Worm (Caenorhabditis elegans) whole organism, late embryonic: ENCODE measurements around the gene dnj-11.
"Not testable (repeated sequence)": the region's sequence is repeated elsewhere in the genome, so short reads cannot be mapped to it uniquely, and the experiment has no call there.

Source experiments
- F13H6.1 ChIP-seq: sonication (generic microtip); optimal IDR thresholded peaks from 2 replicates; lab custom pipeline; 2016; ENCODE audit warnings: missing genetic modification characterization, missing compliant biosample characterization
- K02D7.2 ChIP-seq: sonication (generic microtip); optimal IDR thresholded peaks from 2 replicates; lab custom pipeline; 2017; ENCODE audit warnings: mild to moderate bottlenecking, missing genetic modification characterization, missing compliant biosample characterization
- K09A11.1 ChIP-seq: sonication (generic microtip); optimal IDR thresholded peaks from 2 replicates; lab custom pipeline; 2017; ENCODE audit warnings: antibody characterized with exemption, mild to moderate bottlenecking, missing genetic modification characterization, missing compliant biosample characterization; ENCODE audit not compliant: insufficient read depth
- T23F11.4 ChIP-seq: fragments of 200-800 bp; sonication (Bioruptor generic); optimal IDR thresholded peaks from 2 replicates; lab custom pipeline; 2018; ENCODE audit warnings: mild to moderate bottlenecking, missing genetic modification characterization, missing compliant biosample characterization
- Y22D7AL.16 ChIP-seq: sonication (generic microtip); optimal IDR thresholded peaks from 2 replicates; lab custom pipeline; 2016; ENCODE audit warnings: missing genetic modification characterization, missing compliant biosample characterization
- ahr-1 ChIP-seq: sonication (generic microtip); optimal IDR thresholded peaks from 2 replicates; lab custom pipeline; 2016; ENCODE audit warnings: missing genetic modification characterization, missing compliant biosample characterization
- ceh-14 ChIP-seq: sonication (generic microtip); optimal IDR thresholded peaks from 2 replicates; lab custom pipeline; 2016; ENCODE audit warnings: missing genotype, missing genetic modification characterization, missing compliant biosample characterization
- ceh-19 ChIP-seq: fragments of 200-800 bp; sonication (Bioruptor generic); optimal IDR thresholded peaks from 2 replicates; lab custom pipeline; 2018; ENCODE audit warnings: mild to moderate bottlenecking, missing genetic modification characterization, missing compliant biosample characterization
- ceh-24 ChIP-seq: sonication (generic microtip); optimal IDR thresholded peaks from 2 replicates; lab custom pipeline; 2016; ENCODE audit warnings: mild to moderate bottlenecking, missing genetic modification characterization, missing compliant biosample characterization
- ceh-48 ChIP-seq: sonication (generic microtip); optimal IDR thresholded peaks from 2 replicates; lab custom pipeline; 2016; ENCODE audit warnings: missing genetic modification characterization, inconsistent platforms, missing compliant biosample characterization
- dve-1 ChIP-seq: sonication (generic microtip); optimal IDR thresholded peaks from 2 replicates; lab custom pipeline; 2017; ENCODE audit warnings: antibody characterized with exemption, mild to moderate bottlenecking, missing genetic modification characterization, missing compliant biosample characterization
- elt-2 ChIP-seq: sonication (generic microtip); optimal IDR thresholded peaks from 2 replicates; lab custom pipeline; 2016; ENCODE audit warnings: missing genetic modification reagents, missing genetic modification characterization, missing compliant biosample characterization
- elt-4 ChIP-seq: sonication (generic microtip); optimal IDR thresholded peaks from 2 replicates; lab custom pipeline; 2016; ENCODE audit warnings: missing genetic modification characterization, missing compliant biosample characterization
- fkh-10 ChIP-seq: fragments of 150-350 bp; optimal IDR thresholded peaks from 2 replicates; lab custom pipeline; 2014; ENCODE audit warnings: missing biosample characterization, missing genetic modification reagents, missing genetic modification characterization
- fkh-6 ChIP-seq: sonication (generic microtip); optimal IDR thresholded peaks from 2 replicates; lab custom pipeline; 2016; ENCODE audit warnings: missing genetic modification characterization, missing compliant biosample characterization
- hlh-30 ChIP-seq: sonication (generic microtip); optimal IDR thresholded peaks from 2 replicates; lab custom pipeline; 2017; ENCODE audit warnings: antibody characterized with exemption, missing genetic modification characterization, missing compliant biosample characterization; ENCODE audit not compliant: insufficient read depth
- hlh-8 ChIP-seq: sonication (generic microtip); optimal IDR thresholded peaks from 2 replicates; lab custom pipeline; 2016; ENCODE audit warnings: missing genotype, missing genetic modification characterization, missing compliant biosample characterization
- lim-6 ChIP-seq: sonication (generic microtip); optimal IDR thresholded peaks from 2 replicates; lab custom pipeline; 2016; ENCODE audit warnings: missing genetic modification characterization, missing compliant biosample characterization
- lin-11 ChIP-seq: fragments of 200-800 bp; sonication (Bioruptor generic); optimal IDR thresholded peaks from 2 replicates; lab custom pipeline; 2018; ENCODE audit warnings: mild to moderate bottlenecking, missing genetic modification characterization, missing compliant biosample characterization
- madf-2 ChIP-seq: sonication (generic microtip); optimal IDR thresholded peaks from 2 replicates; lab custom pipeline; 2017; ENCODE audit warnings: missing genetic modification characterization, missing compliant biosample characterization
- odd-2 ChIP-seq: sonication (generic microtip); optimal IDR thresholded peaks from 2 replicates; lab custom pipeline; 2017; ENCODE audit warnings: antibody characterized with exemption, mild to moderate bottlenecking, missing genetic modification characterization, missing compliant biosample characterization
- pag-3 ChIP-seq: sonication (generic microtip); optimal IDR thresholded peaks from 2 replicates; lab custom pipeline; 2016; ENCODE audit warnings: missing compliant biosample characterization, missing genetic modification characterization, borderline replicate concordance
- pha-2 ChIP-seq: sonication (generic microtip); optimal IDR thresholded peaks from 2 replicates; lab custom pipeline; 2017; ENCODE audit warnings: mild to moderate bottlenecking, missing genetic modification characterization, missing compliant biosample characterization
- pros-1 ChIP-seq: fragments of 150-350 bp; optimal IDR thresholded peaks from 2 replicates; lab custom pipeline; 2014; ENCODE audit warnings: missing biosample characterization, missing genetic modification reagents, missing genetic modification characterization
- rnt-1 ChIP-seq: sonication (generic microtip); optimal IDR thresholded peaks from 2 replicates; lab custom pipeline; 2016; ENCODE audit warnings: missing genetic modification characterization, missing compliant biosample characterization
- sdc-2 ChIP-seq: sonication (generic microtip); optimal IDR thresholded peaks from 2 replicates; lab custom pipeline; 2016; ENCODE audit warnings: missing genotype, missing genetic modification characterization, missing compliant biosample characterization
- tbx-7 ChIP-seq: sonication (generic microtip); optimal IDR thresholded peaks from 2 replicates; lab custom pipeline; 2016; ENCODE audit warnings: missing genotype, missing genetic modification characterization, missing compliant biosample characterization
- unc-3 ChIP-seq, 2 experiments: fragments of 200-800 bp in 1 of 2; sonication (Bioruptor generic) in 1 of 2; sonication (generic microtip) in 1 of 2; conservative IDR thresholded peaks in 1 of 2; optimal IDR thresholded peaks in 1 of 2; 2 replicates each; pipeline versions ENCODE4 v1.3.6 to Lab custom; 2016 to 2022; ENCODE audit warnings: missing compliant biosample characterization in 2 of 2, missing genetic modification characterization in 2 of 2, missing genetic modification reagents in 1 of 2
- unc-55 ChIP-seq: sonication (generic microtip); optimal IDR thresholded peaks from 2 replicates; lab custom pipeline; 2017; ENCODE audit warnings: missing biosample characterization, missing genetic modification reagents, missing genetic modification characterization
- zip-5 ChIP-seq: sonication (generic microtip); optimal IDR thresholded peaks from 2 replicates; lab custom pipeline; 2016; ENCODE audit warnings: missing genetic modification characterization, missing compliant biosample characterization
- ztf-16 ChIP-seq: sonication (generic microtip); optimal IDR thresholded peaks from 2 replicates; lab custom pipeline; 2017; ENCODE audit warnings: missing genetic modification characterization, missing compliant biosample characterization

dnj-11 gene

ce11 chrIV:6595912-6596311 lies 10.2 kb downstream of the dnj-11 start, which contains the start of gene F38A5.22:
F38A5.22 (minus strand) TSS chrIV:6595940.
- TF ChIP-seq hlh-8 = no peak
- TF ChIP-seq ahr-1 (tag; lab: Kevin White, UChicago) = no peak
- no peak for TF ChIP-seq F13H6.1 (tag; lab: Kevin White, UChicago)
- no peak for TF ChIP-seq fkh-6
- no peak for TF ChIP-seq K09A11.1
- no peak for TF ChIP-seq ceh-14 (tag; lab: Kevin White, UChicago)
- no peak for TF ChIP-seq ceh-19 (GFP tag; lab: Kevin White, UChicago)
- no peak for TF ChIP-seq tbx-7 (tag; lab: Kevin White, UChicago)
- no peak for TF ChIP-seq fkh-10 (GFP tag; lab: Kevin White, UChicago)
- no peak for TF ChIP-seq dve-1 (tag; lab: Kevin White, UChicago)
- TF ChIP-seq K02D7.2 = no peak
- TF ChIP-seq lim-6 (tag; lab: Kevin White, UChicago) = no peak
- no peak for TF ChIP-seq unc-3 (GFP tag; conservative IDR thresholded peaks at IDR 0.05; lab: Robert Waterston, UW)
- no peak for TF ChIP-seq unc-3 (tag; optimal IDR thresholded peaks at IDR 0.05; lab: Kevin White, UChicago)
- no peak for TF ChIP-seq madf-2 (tag; lab: Kevin White, UChicago)

ce11 chrIV:6597298-6597697 lies 11.6 kb downstream of the dnj-11 start, which contains the start of gene F38A5.6:
F38A5.6 (minus strand) TSS chrIV:6597398.
- TF ChIP-seq elt-2 (tag; lab: Kevin White, UChicago) = no peak
- TF ChIP-seq hlh-8 = no peak
- TF ChIP-seq rnt-1 (tag; lab: Kevin White, UChicago) = no peak
- no peak for TF ChIP-seq pha-2
- no peak for TF ChIP-seq elt-4
- no peak for TF ChIP-seq ceh-24 (tag; lab: Kevin White, UChicago)
- TF ChIP-seq T23F11.4 (GFP tag; lab: Kevin White, UChicago) = no peak
- no peak for TF ChIP-seq ahr-1 (tag; lab: Kevin White, UChicago)
- TF ChIP-seq zip-5 (tag; lab: Kevin White, UChicago) = no peak
- TF ChIP-seq sdc-2 (tag; lab: Kevin White, UChicago) = no peak
- no peak for TF ChIP-seq madf-2 (tag; lab: Kevin White, UChicago)

ce11 chrIV:6597918-6598317 lies 12.2 kb downstream of the dnj-11 start, which contains the start of gene nspb-4:
nspb-4 (plus strand) TSS chrIV:6598218.
- not testable (repeated sequence) for TF ChIP-seq ahr-1 (tag; lab: Kevin White, UChicago); pros-1; odd-2

- TF ChIP-seq unc-55 (GFP tag; lab: Kevin White, UChicago); pag-3 (tag; lab: Kevin White, UChicago); ztf-16 (tag; lab: Kevin White, UChicago): not testable (repeated sequence)
These were observed 13.1 kb downstream of the dnj-11 start, which contains the start of gene nspb-5 for ce11 chrIV:6598740-6599139. nspb-5 (plus strand) TSS chrIV:6599040.

- no peak for TF ChIP-seq T23F11.4 (GFP tag; lab: Kevin White, UChicago)
- TF ChIP-seq Y22D7AL.16 = no peak
- no peak for TF ChIP-seq lin-11 (tag; lab: Kevin White, UChicago)
- no peak for TF ChIP-seq K09A11.1
These were observed 13.8 kb downstream of the dnj-11 start, which contains the start of gene F38A5.8 for ce11 chrIV:6599447-6599846. F38A5.8 (plus strand) TSS chrIV:6599747.

- TF ChIP-seq ceh-48 (tag; lab: Kevin White, UChicago) (peak; percentile 40), pros-1 (no peak), hlh-30 (tag; lab: Kevin White, UChicago) (peak; percentile 5), elt-2 (tag; lab: Kevin White, UChicago) (no peak)
These were observed 15.6 kb downstream of the dnj-11 start, which contains the start of gene sup-36 for ce11 chrIV:6601213-6601724. sup-36 (plus strand) TSS chrIV:6601674.
